Fruit fly (Drosophila melanogaster) S2 (cell line): ENCODE results near the gene C1GalTA.

Source experiments
- CG8478 ChIP-seq: fragments of >200 bp; optimal IDR thresholded peaks from 2 replicates; lab custom pipeline; 2018
- CTCF ChIP-seq, 2 experiments: fragments of >200 bp; optimal IDR thresholded peaks; 2 replicates each; lab custom pipeline; 2018

dm6 chr2L:8974506-8974905, 23.5 kb upstream of the C1GalTA start:
- TF ChIP-seq CTCF (optimal IDR thresholded peaks at IDR 0.05; lab: Kevin White, UChicago) (no peak), CG8478 (lab: Kevin White, UChicago) (no peak)
